Worm (Caenorhabditis elegans): ENCODE data around the gene F28B4.4.

F28B4.4 gene

DNA sequence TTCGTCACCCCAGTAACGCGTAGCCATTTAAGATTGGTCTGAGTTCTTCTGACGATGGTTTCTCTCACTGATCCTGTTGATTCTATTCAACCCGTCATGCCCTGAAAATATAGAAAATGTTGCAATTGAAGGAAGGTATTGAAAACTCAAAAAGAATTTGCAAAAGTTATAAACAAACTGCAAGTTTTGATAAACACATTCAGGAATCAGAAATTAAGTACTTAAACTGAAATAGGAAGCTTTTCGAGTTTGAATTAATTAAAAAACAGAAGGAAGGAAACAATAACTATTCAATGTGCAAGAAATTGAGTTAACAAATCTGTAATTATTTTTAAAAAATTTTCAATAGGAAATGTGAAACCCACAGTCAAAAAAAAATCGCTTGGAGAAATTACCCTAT lies 10.8 kb upstream of the F28B4.4 start, which contains the start of gene rgl-1:
Gene rgl-1, minus strand, starts transcription at position 101 of the 400 bp plus-strand sequence.
- TF ChIP-seq ceh-2 (tag; optimal IDR thresholded peaks at IDR 0.05): no peak
- TF ChIP-seq tbx-2 (tag; optimal IDR thresholded peaks at IDR 0.05): no peak
- no peak for TF ChIP-seq pax-1 (tag; optimal IDR thresholded peaks at IDR 0.05)
- no peak for TF ChIP-seq C38D4.7 (GFP tag; optimal IDR thresholded peaks at IDR 0.05)
- TF ChIP-seq dve-1 (tag; optimal IDR thresholded peaks at IDR 0.05): no peak
- no peak for TF ChIP-seq eyg-1 (tag; optimal IDR thresholded peaks at IDR 0.05)
- no peak for TF ChIP-seq dmd-4 (tag; optimal IDR thresholded peaks at IDR 0.05; ENCODE audit: borderline replicate concordance)

DNA sequence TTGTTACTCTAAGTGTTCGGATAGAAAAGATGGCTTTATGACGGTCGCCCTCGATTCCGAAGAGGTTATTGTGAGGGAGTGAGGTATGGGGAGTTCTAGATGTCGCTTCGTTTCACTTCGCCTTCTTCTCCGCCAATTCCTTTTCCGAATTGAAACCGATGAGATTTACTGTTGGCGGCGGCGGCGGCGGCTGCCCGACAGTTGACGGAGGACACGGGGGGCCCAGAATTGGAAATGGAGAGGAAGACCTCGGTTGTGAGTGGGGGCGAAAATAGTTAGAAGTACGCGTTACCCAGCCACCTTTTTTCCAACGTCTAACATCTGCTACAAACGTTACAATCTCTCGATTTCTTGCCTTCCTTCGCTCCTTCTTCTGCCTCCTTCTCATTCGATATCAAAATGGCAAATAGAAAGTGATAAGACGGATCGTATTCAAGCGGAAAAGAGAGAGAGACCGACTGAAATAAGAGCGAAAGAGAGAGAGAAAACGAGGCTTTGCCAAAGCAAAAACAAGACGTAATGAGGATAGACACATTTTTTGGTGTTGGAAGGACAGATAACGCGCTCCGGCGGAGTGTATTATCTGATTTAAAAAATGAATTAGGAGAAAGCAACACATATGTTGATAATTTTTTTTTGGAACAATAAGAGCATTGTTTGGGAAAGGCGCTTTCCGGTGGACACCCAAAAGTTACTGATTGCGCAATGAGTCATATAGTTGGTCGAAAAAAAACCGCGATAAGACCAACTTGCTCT lies 8.8 kb upstream of the F28B4.4 start:
- TF ChIP-seq elt-2 (tag; optimal IDR thresholded peaks at IDR 0.05) (peak; percentile 82), ceh-34 (tag; optimal IDR thresholded peaks at IDR 0.05) (no peak)

DNA sequence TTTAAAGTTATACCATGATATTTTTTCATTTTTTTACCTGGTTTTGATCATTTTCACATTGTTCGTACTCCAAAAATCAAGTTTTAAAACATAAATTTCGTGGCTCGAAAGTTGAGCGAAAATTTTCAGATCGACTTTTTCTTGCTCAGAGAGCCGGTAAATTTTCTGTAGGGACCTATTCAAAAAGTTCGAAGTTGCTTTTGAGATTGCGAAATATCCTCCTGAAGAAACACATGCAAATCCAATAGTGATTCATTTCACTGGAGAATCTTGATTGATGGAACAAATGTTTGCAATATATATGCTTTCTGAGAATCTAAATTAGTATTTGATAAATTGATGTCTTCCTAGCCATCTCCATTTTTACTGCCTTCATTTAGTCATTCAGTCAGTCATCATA lies 7.3 kb upstream of the F28B4.4 start:
- no peak for TF ChIP-seq hlh-30 (tag; optimal IDR thresholded peaks at IDR 0.05; ENCODE audit: insufficient read depth)

DNA sequence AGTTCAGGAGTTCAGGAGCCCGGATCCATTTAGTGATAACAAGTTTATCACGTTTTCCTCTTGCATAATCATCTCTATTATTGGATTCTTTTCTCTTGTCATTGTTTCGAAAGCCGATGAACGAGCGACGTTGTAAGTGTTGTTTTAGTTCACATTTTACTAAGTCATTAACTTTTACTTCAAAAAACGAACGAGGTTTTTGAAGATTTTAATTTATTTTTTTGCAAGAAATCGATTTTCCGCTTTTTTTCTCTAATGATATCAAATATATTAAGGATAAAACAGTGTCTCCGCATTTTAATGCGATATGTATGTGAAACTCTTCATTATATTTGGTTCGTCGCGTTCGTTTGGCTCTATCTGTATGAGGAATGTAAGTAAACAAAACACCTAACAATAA lies 4.6 kb downstream of the F28B4.4 start, which contains the start of gene F28B4.1:
Gene F28B4.1, plus strand, starts transcription at position 301 of the 400 bp plus-strand sequence.
- TF ChIP-seq ceh-14 (tag; optimal IDR thresholded peaks at IDR 0.05): no peak
- TF ChIP-seq pax-1 (tag; optimal IDR thresholded peaks at IDR 0.05): no peak
- no peak for TF ChIP-seq madf-2 (tag; optimal IDR thresholded peaks at IDR 0.05)
- TF ChIP-seq lin-11 (tag; optimal IDR thresholded peaks at IDR 0.05): no peak
- TF ChIP-seq tbx-2 (tag; optimal IDR thresholded peaks at IDR 0.05): no peak
- no peak for TF ChIP-seq T23F11.4 (GFP tag; optimal IDR thresholded peaks at IDR 0.05)
- TF ChIP-seq ceh-30 (tag; optimal IDR thresholded peaks at IDR 0.05): no peak
- no peak for TF ChIP-seq C38D4.7 (GFP tag; optimal IDR thresholded peaks at IDR 0.05)
- no peak for TF ChIP-seq ceh-2 (tag; optimal IDR thresholded peaks at IDR 0.05)

DNA sequence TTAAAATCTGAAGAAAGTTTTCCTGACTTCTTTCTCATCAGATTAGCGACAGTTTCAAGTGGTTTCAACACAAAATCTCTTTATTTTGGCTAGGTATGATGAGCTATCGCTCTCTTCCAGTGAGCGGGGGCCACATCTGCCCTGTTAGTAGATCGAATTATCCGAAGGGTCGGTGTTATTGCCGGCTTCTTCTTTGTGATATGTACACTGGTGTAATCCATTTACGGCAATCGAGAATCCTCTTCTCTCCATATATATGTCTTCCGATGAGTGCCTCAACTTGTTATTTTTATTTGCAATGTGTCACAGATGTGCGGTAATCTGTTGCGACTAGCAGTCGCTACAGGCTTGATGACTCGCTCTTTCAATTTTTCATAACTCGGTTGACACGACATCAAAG lies 7.1 kb downstream of the F28B4.4 start:
- TF ChIP-seq pqm-1 (tag; optimal IDR thresholded peaks at IDR 0.05): no peak
- TF ChIP-seq unc-42 (tag; optimal IDR thresholded peaks at IDR 0.05): peak; percentile 75

DNA sequence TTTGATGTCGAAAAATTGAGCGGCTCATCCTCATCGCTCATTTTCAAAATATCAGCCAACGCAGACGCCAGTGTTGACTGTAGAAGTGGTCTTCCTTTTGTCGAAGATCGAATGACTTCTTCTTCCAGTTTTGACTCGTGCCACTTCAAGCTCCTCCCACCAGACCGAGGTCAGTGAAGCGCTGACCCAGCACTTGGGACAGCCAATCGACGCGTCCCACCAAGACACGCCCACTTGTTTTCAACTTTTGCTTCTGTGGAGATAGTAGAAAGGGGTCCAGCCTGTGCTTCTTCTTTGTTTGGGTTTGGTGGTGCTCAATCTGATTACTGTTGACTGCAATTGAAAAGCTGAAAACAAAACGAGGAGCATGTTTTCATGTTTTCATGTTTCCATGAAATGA lies 10.2 kb downstream of the F28B4.4 start, which contains the start of gene fax-1:
Gene fax-1, minus strand, starts transcription at position 101 of the 400 bp plus-strand sequence.
- TF ChIP-seq pha-4 (tag; optimal IDR thresholded peaks at IDR 0.05): no peak
- TF ChIP-seq unc-42 (tag; optimal IDR thresholded peaks at IDR 0.05): peak; percentile 7

DNA sequence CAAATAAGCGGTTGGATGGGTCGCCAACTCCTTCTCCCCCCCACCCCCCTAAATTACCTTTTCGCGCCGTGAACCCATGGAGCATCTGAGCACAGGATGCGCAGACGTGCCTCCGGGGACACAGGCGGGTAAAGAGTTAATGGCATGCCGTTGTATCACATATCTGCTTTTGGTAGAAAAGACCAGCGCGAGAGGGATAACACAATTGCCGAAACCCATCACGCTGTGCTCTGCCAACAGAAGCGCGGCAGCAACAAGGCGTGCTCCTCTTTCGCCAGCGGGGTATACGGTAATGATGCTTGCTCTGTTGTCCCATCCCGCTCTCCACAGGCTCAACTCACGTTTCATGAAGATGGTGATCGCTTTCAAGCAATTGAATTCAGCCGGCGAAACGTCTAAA lies 12.1 kb downstream of the F28B4.4 start:
- TF ChIP-seq tbx-7 (tag; optimal IDR thresholded peaks at IDR 0.05): no peak
- TF ChIP-seq ceh-31 (tag; optimal IDR thresholded peaks at IDR 0.05): peak; percentile 10
- TF ChIP-seq fax-1 (tag; optimal IDR thresholded peaks at IDR 0.05): no peak
- TF ChIP-seq dmd-4 (tag; optimal IDR thresholded peaks at IDR 0.05; ENCODE audit: borderline replicate concordance): no peak
- TF ChIP-seq unc-42 (tag; optimal IDR thresholded peaks at IDR 0.05): peak; percentile 60

DNA sequence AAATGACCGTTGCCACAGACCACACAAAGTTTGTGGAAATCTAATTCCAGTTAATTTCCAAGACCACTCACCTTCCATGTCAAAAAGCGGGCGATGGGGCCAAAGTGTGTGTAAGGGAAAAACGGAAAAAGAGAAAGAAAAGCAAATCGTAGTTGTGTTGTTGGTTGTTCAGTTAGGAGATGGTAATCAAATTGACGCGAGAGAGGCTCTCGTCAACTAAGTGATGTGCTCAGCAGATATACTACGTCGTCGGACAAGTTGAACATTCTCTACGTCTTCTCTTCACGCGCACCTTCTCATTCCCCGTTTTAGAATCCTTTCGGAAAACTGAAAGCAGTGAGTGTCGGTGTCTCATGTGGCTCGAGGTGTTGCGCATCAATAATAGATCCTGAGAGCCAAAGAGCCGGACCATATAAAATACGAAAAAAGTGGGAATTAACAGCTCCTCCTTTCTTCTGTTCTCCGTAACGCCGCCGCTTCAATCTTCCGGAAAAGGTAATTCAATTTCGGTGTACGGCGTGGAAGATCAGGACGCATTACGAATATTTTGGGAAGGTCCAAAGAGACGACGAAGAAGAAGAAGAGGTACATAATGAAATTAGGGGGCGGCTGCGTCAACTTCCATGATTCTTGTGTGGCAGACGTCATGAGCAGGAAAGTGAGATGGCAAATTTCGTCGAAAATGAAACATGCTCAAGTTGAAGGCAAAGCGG lies 17.9 kb downstream of the F28B4.4 start:
- TF ChIP-seq fkh-10 (GFP tag; optimal IDR thresholded peaks at IDR 0.05): peak; percentile 23
- TF ChIP-seq sdc-2 (tag; optimal IDR thresholded peaks at IDR 0.05): no peak
- TF ChIP-seq dmd-4 (tag; optimal IDR thresholded peaks at IDR 0.05; ENCODE audit: borderline replicate concordance): no peak
- TF ChIP-seq fax-1 (tag; optimal IDR thresholded peaks at IDR 0.05): no peak
- TF ChIP-seq unc-42 (tag; optimal IDR thresholded peaks at IDR 0.05): peak; percentile 94
- TF ChIP-seq ceh-14 (tag; optimal IDR thresholded peaks at IDR 0.05): no peak
- peak; percentile 28 for TF ChIP-seq ceh-31 (tag; optimal IDR thresholded peaks at IDR 0.05)

Measured in whole organism, late embryonic.